Fruit fly (Drosophila melanogaster) whole organism, prepupa: Measurements from ENCODE around the gene CG7627.

Source experiments
- CG10631 ChIP-seq: fragments of 200-800 bp; sonication (Bioruptor generic); optimal IDR thresholded peaks from 2 replicates; lab custom pipeline; 2016; ENCODE audit warnings: missing biosample characterization, missing genetic modification characterization
- CG10669 ChIP-seq: fragments of 200-800 bp; sonication (Bioruptor generic); optimal IDR thresholded peaks from 3 replicates; lab custom pipeline; 2018; ENCODE audit warnings: missing biosample characterization, mild to moderate bottlenecking, missing genetic modification characterization, moderate library complexity
- CG11294 ChIP-seq: fragments of 200-800 bp; sonication (Bioruptor generic); IDR thresholded peaks from 2 replicates; pipeline ENCODE4 v1.3.6; 2022; ENCODE audit warnings: missing biosample characterization, missing genetic modification characterization
- CG11902 ChIP-seq: fragments of 200-800 bp; sonication (Bioruptor generic); optimal IDR thresholded peaks from 3 replicates; lab custom pipeline; 2016; ENCODE audit warnings: missing biosample characterization, missing genetic modification characterization
- CG1621 ChIP-seq: fragments of 200-800 bp; sonication (Bioruptor generic); optimal IDR thresholded peaks from 3 replicates; lab custom pipeline; 2018; ENCODE audit warnings: missing biosample characterization, mild to moderate bottlenecking, missing genetic modification characterization
- CG16779 ChIP-seq: fragments of 200-800 bp; sonication (Bioruptor generic); optimal IDR thresholded peaks from 3 replicates; lab custom pipeline; 2017; ENCODE audit warnings: missing biosample characterization, mild to moderate bottlenecking, missing genetic modification characterization
- CG3032 ChIP-seq: fragments of 200-800 bp; optimal IDR thresholded peaks from 2 replicates; lab custom pipeline; 2019; ENCODE audit warnings: missing biosample characterization, mild to moderate bottlenecking, missing genetic modification characterization, moderate library complexity
- CG32006 ChIP-seq: fragments of 200-800 bp; sonication (Bioruptor generic); optimal IDR thresholded peaks from 3 replicates; lab custom pipeline; 2017; ENCODE audit warnings: missing biosample characterization, mild to moderate bottlenecking, missing genetic modification characterization
- CG34406 ChIP-seq: fragments of 200-800 bp; sonication (Bioruptor generic); optimal IDR thresholded peaks from 3 replicates; lab custom pipeline; 2016; ENCODE audit warnings: missing biosample characterization, missing genetic modification characterization
- CG3919 ChIP-seq: fragments of 200-800 bp; sonication (Bioruptor generic); optimal IDR thresholded peaks from 3 replicates; lab custom pipeline; 2016; ENCODE audit warnings: missing biosample characterization, missing genetic modification characterization
- CG6276 ChIP-seq: fragments of 200-800 bp; sonication (Bioruptor generic); optimal IDR thresholded peaks from 2 replicates; lab custom pipeline; 2017; ENCODE audit warnings: missing biosample characterization, mild to moderate bottlenecking, missing genetic modification characterization
- CG6854 ChIP-seq: fragments of 200-800 bp; sonication (Bioruptor generic); optimal IDR thresholded peaks from 2 replicates; lab custom pipeline; 2017; ENCODE audit warnings: missing biosample characterization, mild to moderate bottlenecking, missing genetic modification characterization
- CG8119 ChIP-seq: fragments of 200-800 bp; sonication (Bioruptor generic); IDR thresholded peaks from 3 replicates; pipeline ENCODE4 v1.3.6; 2022; ENCODE audit warnings: missing biosample characterization, missing genetic modification characterization
- CG8319 ChIP-seq: fragments of 200-800 bp; sonication (Bioruptor generic); optimal IDR thresholded peaks from 3 replicates; lab custom pipeline; 2016; ENCODE audit warnings: missing biosample characterization, missing genetic modification characterization
- CG8632 ChIP-seq: fragments of 200-800 bp; sonication (Bioruptor generic); optimal IDR thresholded peaks from 3 replicates; lab custom pipeline; 2016; ENCODE audit warnings: missing biosample characterization, missing genetic modification characterization
- Eip75B ChIP-seq: fragments of 200-800 bp; sonication (Bioruptor generic); optimal IDR thresholded peaks from 3 replicates; lab custom pipeline; 2016; ENCODE audit warnings: missing biosample characterization, missing genetic modification characterization
- Eip93F ChIP-seq: fragments of 200-800 bp; sonication (Bioruptor generic); optimal IDR thresholded peaks from 2 replicates; lab custom pipeline; 2016; ENCODE audit warnings: missing biosample characterization, mild to moderate bottlenecking, missing genetic modification characterization
- Hr38 ChIP-seq: sonication (Bioruptor generic); optimal IDR thresholded peaks from 2 replicates; lab custom pipeline; 2016; ENCODE audit warnings: missing biosample characterization, missing genetic modification characterization
- Hr39 ChIP-seq: fragments of 200-800 bp; sonication (Bioruptor generic); optimal IDR thresholded peaks from 2 replicates; lab custom pipeline; 2016; ENCODE audit warnings: missing biosample characterization, missing genetic modification characterization
- Hr4 ChIP-seq: fragments of 200-800 bp; sonication (Bioruptor generic); optimal IDR thresholded peaks from 3 replicates; lab custom pipeline; 2016; ENCODE audit warnings: missing biosample characterization, missing genetic modification characterization
- OdsH ChIP-seq: fragments of 200-800 bp; sonication (Bioruptor generic); optimal IDR thresholded peaks from 3 replicates; lab custom pipeline; 2016; ENCODE audit warnings: missing biosample characterization, missing genetic modification characterization
- Sox102F ChIP-seq: fragments of 200-800 bp; sonication (Bioruptor generic); optimal IDR thresholded peaks from 2 replicates; lab custom pipeline; 2016; ENCODE audit warnings: missing biosample characterization, mild to moderate bottlenecking, missing genetic modification characterization
- Sox15 ChIP-seq: fragments of 200-800 bp; sonication (Bioruptor generic); optimal IDR thresholded peaks from 3 replicates; lab custom pipeline; 2016; ENCODE audit warnings: missing biosample characterization, missing genetic modification characterization
- cyc ChIP-seq: fragments of 200-800 bp; sonication (Bioruptor generic); optimal IDR thresholded peaks from 3 replicates; lab custom pipeline; 2016; ENCODE audit warnings: missing biosample characterization, missing genetic modification characterization
- dsx ChIP-seq: fragments of 200-800 bp; optimal IDR thresholded peaks from 3 replicates; lab custom pipeline; 2019; ENCODE audit warnings: missing biosample characterization, mild to moderate bottlenecking, missing genetic modification characterization, moderate library complexity; ENCODE audit not compliant: poor library complexity, severe bottlenecking
- esn ChIP-seq: fragments of 200-800 bp; sonication (Bioruptor generic); optimal IDR thresholded peaks from 2 replicates; lab custom pipeline; 2016; ENCODE audit warnings: missing biosample characterization, mild to moderate bottlenecking, missing genetic modification characterization, moderate library complexity
- fkh ChIP-seq: fragments of 200-800 bp; sonication (Bioruptor generic); optimal IDR thresholded peaks from 3 replicates; lab custom pipeline; 2017; ENCODE audit warnings: missing biosample characterization, mild to moderate bottlenecking, missing genetic modification characterization, moderate library complexity
- lz ChIP-seq: fragments of 200-800 bp; sonication (Bioruptor generic); optimal IDR thresholded peaks from 3 replicates; lab custom pipeline; 2016; ENCODE audit warnings: missing biosample characterization, missing genetic modification characterization
- salr ChIP-seq, 2 experiments: fragments of 200-800 bp; sonication (Bioruptor generic); optimal IDR thresholded peaks; 3 replicates each; lab custom pipeline; 2016 to 2018; ENCODE audit warnings: missing biosample characterization in 2 of 2, missing genetic modification characterization in 2 of 2, mild to moderate bottlenecking in 1 of 2
- topi ChIP-seq: fragments of 200-800 bp; sonication (Bioruptor generic); optimal IDR thresholded peaks from 3 replicates; lab custom pipeline; 2016; ENCODE audit warnings: missing biosample characterization, missing genetic modification characterization
- vri ChIP-seq: fragments of 200-800 bp; sonication (Bioruptor generic); optimal IDR thresholded peaks from 3 replicates; lab custom pipeline; 2016; ENCODE audit warnings: missing biosample characterization, mild to moderate bottlenecking, missing genetic modification characterization

The CG7627 gene

DNA sequence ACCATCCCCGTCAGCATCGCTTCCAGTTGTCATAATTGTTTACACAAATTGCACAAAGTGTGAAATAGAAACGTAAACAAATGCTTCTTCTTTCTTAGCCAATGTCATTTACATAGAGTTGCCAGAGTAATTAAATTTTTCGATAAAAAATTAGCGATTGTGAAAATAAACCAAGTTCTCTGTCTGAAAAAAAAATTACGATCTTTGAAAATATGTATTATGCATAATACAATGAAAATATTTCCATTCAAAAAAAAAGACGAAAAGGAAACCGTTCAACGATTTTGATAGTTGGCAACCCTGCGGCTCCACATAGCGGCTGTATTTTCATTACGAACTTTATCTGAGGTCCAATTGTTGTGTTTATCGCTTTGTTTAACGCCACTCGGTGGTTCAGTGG, 51.2 kb downstream of the CG7627 start, which contains the start of the genes CG7810 and CG7806 (continued):
- TF ChIP-seq CG11294 (GFP tag; lab: Robert Waterston, UW) (peak; percentile 81; the same call in 1 of the 2 replicates), salr (GFP tag; optimal IDR thresholded peaks at IDR 0.05; lab: Kevin White, UChicago) (peak in 1 of 2 experiments; percentile 54), CG3919 (GFP tag; lab: Kevin White, UChicago) (no peak), vri (no peak), CG11902 (GFP tag; lab: Kevin White, UChicago) (no peak), OdsH (GFP tag; lab: Kevin White, UChicago) (peak; percentile 90), CG8632 (peak; percentile 89), CG6854 (peak; percentile 75), CG1621 (tag; lab: Kevin White, UChicago) (peak; percentile 79), Hr4 (GFP tag; lab: Kevin White, UChicago) (no peak), Sox15 (GFP tag; lab: Kevin White, UChicago) (peak; percentile 69), CG8119 (peak; percentile 94), topi (GFP tag; lab: Kevin White, UChicago) (peak; percentile 89), CG34406 (GFP tag; lab: Kevin White, UChicago) (peak; percentile 93), Sox102F (GFP tag; lab: Kevin White, UChicago) (no peak), CG32006 (GFP tag; lab: Kevin White, UChicago) (no peak), Hr39 (GFP tag; lab: Kevin White, UChicago) (peak; percentile 91), CG10669 (GFP tag; lab: Kevin White, UChicago) (no peak), fkh (GFP tag; lab: Kevin White, UChicago) (peak; percentile 95), cyc (GFP tag; lab: Kevin White, UChicago) (peak; percentile 84), CG3032 (tag; lab: Kevin White, UChicago) (peak; percentile 82)

DNA sequence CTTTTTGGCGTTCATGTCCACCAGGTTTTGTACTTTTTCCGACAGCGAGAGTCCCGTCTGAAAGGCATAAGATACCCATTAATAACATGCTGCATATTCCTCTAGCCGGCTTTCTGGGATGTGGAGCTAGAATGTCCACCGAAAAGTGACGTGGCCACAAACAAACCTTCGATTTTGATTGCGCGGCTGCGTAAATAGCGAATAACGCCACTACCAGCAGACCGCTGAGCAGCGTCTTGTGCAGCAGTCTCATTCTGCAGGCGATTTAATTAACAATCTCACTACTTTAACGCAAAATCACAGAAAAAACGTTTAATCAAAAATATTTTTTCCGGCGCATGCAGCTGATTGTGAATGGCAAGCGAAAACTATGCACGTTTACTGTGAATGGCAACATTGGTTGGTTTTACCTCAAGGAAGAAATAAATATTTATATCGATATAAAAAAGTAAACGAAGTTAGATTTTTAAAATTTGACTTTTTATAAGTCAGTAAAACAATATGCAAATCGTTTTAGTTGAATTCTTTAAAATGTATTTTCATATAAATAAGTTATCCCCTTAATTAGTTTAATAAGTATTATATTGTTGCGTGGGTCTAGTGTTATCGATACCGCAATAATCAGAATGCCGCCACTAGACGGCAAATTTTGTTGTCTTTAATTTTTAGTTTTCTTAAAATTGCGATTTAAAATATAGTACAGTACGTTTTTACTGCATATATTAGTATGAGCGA, 54.3 kb downstream of the CG7627 start, which contains the start of the genes Ostgamma and Mettl14:
TSS of gene Ostgamma (minus strand) at position 376 of the 735 bp plus-strand sequence.
TSS of gene Mettl14 (plus strand) at position 611 of the 735 bp plus-strand sequence.
- TF ChIP-seq CG6276 (GFP tag; lab: Kevin White, UChicago) (no peak), CG10631 (no peak), dsx (GFP tag; lab: Kevin White, UChicago) (peak; percentile 54), CG16779 (tag; lab: Kevin White, UChicago) (no peak), Eip93F (GFP tag; lab: Kevin White, UChicago) (no peak), esn (peak; percentile 30), Eip75B (GFP tag; lab: Kevin White, UChicago) (no peak), lz (peak; percentile 29), Sox15 (GFP tag; lab: Kevin White, UChicago) (no peak), salr (GFP tag; optimal IDR thresholded peaks at IDR 0.05; lab: Kevin White, UChicago) (no peak), OdsH (GFP tag; lab: Kevin White, UChicago) (no peak), Hr38 (GFP tag; lab: Kevin White, UChicago) (no peak), CG8319 (GFP tag; lab: Kevin White, UChicago) (no peak), fkh (GFP tag; lab: Kevin White, UChicago) (peak; percentile 26)
- TF ChIP-seq, all 60 proteins: peak for 4
